Fruit fly (Drosophila melanogaster) whole organism: ENCODE data around the gene ntc.

ENCODE experiments used
- CG8478 ChIP-seq: fragments of >200 bp; optimal IDR thresholded peaks from 2 replicates; lab custom pipeline; 2018; ENCODE audit warnings: inconsistent platforms
- Dll ChIP-seq: fragments of >200 bp; optimal IDR thresholded peaks from 2 replicates; lab custom pipeline; 2017
- EcR ChIP-seq, 2 experiments: fragments of >200 bp; optimal IDR thresholded peaks; 2 replicates each; lab custom pipeline; 2017; ENCODE audit warnings: missing biosample characterization in 2 of 2, missing genetic modification characterization in 2 of 2, missing genetic modification reagents in 2 of 2
- pan ChIP-seq: fragments of >200 bp; optimal IDR thresholded peaks from 2 replicates; lab custom pipeline; 2017
- psq ChIP-seq: fragments of >200 bp; optimal IDR thresholded peaks from 2 replicates; lab custom pipeline; 2017
- usp ChIP-seq: fragments of >200 bp; optimal IDR thresholded peaks from 2 replicates; lab custom pipeline; 2017; ENCODE audit warnings: missing biosample characterization, missing genetic modification characterization, mixed read lengths

The ntc gene

DNA sequence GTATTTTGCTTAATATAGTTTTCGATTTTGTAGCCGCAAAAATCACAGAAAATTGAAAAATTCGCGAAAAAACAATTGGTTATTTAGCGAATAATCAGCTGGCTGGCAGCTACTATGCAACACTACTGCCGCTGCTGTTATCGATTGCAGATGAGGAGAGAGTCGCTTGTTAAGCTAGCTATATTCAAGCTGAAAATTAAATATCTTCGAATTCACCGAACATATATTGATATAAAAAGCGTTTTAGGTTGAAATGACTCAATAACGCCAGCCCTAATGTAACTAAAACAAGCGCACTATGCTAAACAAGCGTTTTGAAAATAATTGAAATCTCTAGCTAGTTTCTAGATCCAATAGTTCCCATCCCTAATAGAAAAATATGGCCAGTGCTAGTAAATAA is at the start of gene ntc, which contains the start of the genes CG32264 and IntS10:
ntc (minus strand) TSS at position 130 of the 400 bp plus-strand sequence.
CG32264 (minus strand) TSS at position 130 of the 400 bp plus-strand sequence.
IntS10 (plus strand) TSS at position 381 of the 400 bp plus-strand sequence.
- TF ChIP-seq pan (lab: Kevin White, UChicago): no peak
- no peak for TF ChIP-seq Dll
- no peak for TF ChIP-seq psq (lab: Kevin White, UChicago)
- TF ChIP-seq EcR (GFP tag; optimal IDR thresholded peaks at IDR 0.05; lab: Kevin White, UChicago): no peak
- no peak for TF ChIP-seq usp
- TF ChIP-seq CG8478 (lab: Kevin White, UChicago): no peak

dm6 chr3L:3856004-3856403 is 49.7 kb upstream of the ntc start:
- no peak for TF ChIP-seq usp
- TF ChIP-seq EcR (GFP tag; optimal IDR thresholded peaks at IDR 0.05; lab: Kevin White, UChicago): no peak
- TF ChIP-seq Dll: no peak
- no peak for TF ChIP-seq CG8478 (lab: Kevin White, UChicago)
- TF ChIP-seq psq (lab: Kevin White, UChicago): no peak
- TF ChIP-seq pan (lab: Kevin White, UChicago): no peak

- TF ChIP-seq Dll (no peak), usp (no peak), psq (lab: Kevin White, UChicago) (no peak), pan (lab: Kevin White, UChicago) (no peak), CG8478 (lab: Kevin White, UChicago) (no peak), EcR (GFP tag; optimal IDR thresholded peaks at IDR 0.05; lab: Kevin White, UChicago) (no peak)
Measured at dm6 chr3L:3855194-3855980, 49.1 kb upstream of the ntc start.

- TF ChIP-seq Dll (no peak), CG8478 (lab: Kevin White, UChicago) (no peak)
Measured at dm6 chr3L:3852842-3853241, 46.6 kb upstream of the ntc start.

dm6 chr3L:3851847-3852246 is 45.6 kb upstream of the ntc start:
- no peak for TF ChIP-seq EcR (GFP tag; optimal IDR thresholded peaks at IDR 0.05; lab: Kevin White, UChicago)
- TF ChIP-seq CG8478 (lab: Kevin White, UChicago): no peak
- no peak for TF ChIP-seq psq (lab: Kevin White, UChicago)
- no peak for TF ChIP-seq usp
- no peak for TF ChIP-seq Dll
- TF ChIP-seq pan (lab: Kevin White, UChicago): no peak

dm6 chr3L:3851048-3851447 is 44.8 kb upstream of the ntc start:
- TF ChIP-seq usp (no peak), Dll (no peak), CG8478 (lab: Kevin White, UChicago) (no peak), EcR (GFP tag; optimal IDR thresholded peaks at IDR 0.05; lab: Kevin White, UChicago) (no peak), pan (lab: Kevin White, UChicago) (no peak), psq (lab: Kevin White, UChicago) (no peak)

DNA sequence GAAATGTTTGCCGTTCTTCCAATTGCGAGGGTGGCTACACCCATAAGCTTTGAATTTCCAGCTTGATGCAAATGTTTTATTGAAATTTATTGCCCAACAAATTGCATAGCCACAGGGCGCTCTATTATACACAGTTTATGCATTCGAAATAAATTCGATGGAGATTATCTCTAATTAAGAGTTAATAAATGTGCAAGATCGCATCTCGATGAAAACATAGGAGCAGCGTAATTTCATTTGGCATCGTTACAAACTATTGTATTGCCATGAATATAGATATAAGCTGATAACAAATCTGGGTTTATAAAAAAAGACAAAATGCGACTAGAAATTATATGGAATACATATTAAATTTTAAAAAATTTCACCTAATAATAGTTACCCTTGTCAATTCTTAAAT is 44.2 kb upstream of the ntc start:
- TF ChIP-seq EcR (GFP tag; optimal IDR thresholded peaks at IDR 0.05; lab: Kevin White, UChicago) (no peak), Dll (no peak), pan (lab: Kevin White, UChicago) (no peak), CG8478 (lab: Kevin White, UChicago) (no peak), usp (no peak), psq (lab: Kevin White, UChicago) (no peak)

- TF ChIP-seq Dll: no peak
- no peak for TF ChIP-seq EcR (GFP tag; optimal IDR thresholded peaks at IDR 0.05; lab: Kevin White, UChicago)
- no peak for TF ChIP-seq CG8478 (lab: Kevin White, UChicago)
- no peak for TF ChIP-seq usp
- no peak for TF ChIP-seq psq (lab: Kevin White, UChicago)
- no peak for TF ChIP-seq pan (lab: Kevin White, UChicago)
Measured at dm6 chr3L:3849763-3850162, 43.5 kb upstream of the ntc start.

DNA sequence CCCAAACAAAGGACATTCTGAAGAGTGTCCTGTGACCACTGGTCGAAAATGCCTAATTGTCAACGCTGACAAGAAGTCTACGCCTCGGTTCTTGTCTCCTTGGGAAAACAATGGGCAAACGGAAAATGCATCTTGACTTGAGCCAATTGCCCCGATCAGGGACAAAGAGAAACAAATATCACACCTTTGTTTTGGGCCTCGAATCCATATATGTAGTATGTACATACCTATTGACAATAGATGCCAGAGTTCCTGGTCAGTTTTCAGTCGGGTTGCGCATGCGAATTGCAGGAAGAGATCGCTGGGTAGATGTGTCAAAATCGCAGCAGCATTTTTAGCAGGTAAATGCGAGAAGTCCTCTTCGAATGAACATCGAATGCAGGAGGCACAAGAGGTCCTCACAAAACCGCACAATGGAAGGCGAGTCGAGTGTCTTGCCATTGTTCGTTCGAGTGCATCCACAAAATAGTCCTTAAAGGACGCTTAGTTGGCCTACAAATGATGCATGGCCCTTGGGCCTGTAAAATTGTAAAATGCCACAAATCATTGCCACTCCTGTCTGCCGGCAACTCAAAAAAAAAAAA is 42.5 kb upstream of the ntc start:
- TF ChIP-seq usp (no peak), pan (lab: Kevin White, UChicago) (no peak), EcR (GFP tag; optimal IDR thresholded peaks at IDR 0.05; lab: Kevin White, UChicago) (no peak), psq (lab: Kevin White, UChicago) (no peak), Dll (no peak), CG8478 (lab: Kevin White, UChicago) (no peak)

- TF ChIP-seq psq (lab: Kevin White, UChicago) (no peak), usp (no peak), EcR (GFP tag; optimal IDR thresholded peaks at IDR 0.05; lab: Kevin White, UChicago) (no peak), CG8478 (lab: Kevin White, UChicago) (no peak), Dll (no peak), pan (lab: Kevin White, UChicago) (no peak)
Measured at dm6 chr3L:3847810-3848326, 41.6 kb upstream of the ntc start.

dm6 chr3L:3845815-3846375 is 39.6 kb upstream of the ntc start, which contains the start of gene Awh:
Gene Awh, plus strand, starts transcription at chr3L:3846206.
- TF ChIP-seq Dll: peak; percentile 89
- TF ChIP-seq pan (lab: Kevin White, UChicago): no peak
